Worm (Caenorhabditis elegans): ENCODE measurements around the gene srg-50.

The srg-50 gene

ce11 chrIV:7043430-7043829 lies 31.5 kb downstream of the srg-50 start (continued):
- TF ChIP-seq egl-27 (tag; optimal IDR thresholded peaks at IDR 0.05) (no peak), set-16 (GFP tag; IDR thresholded peaks at IDR 0.05) (no peak), pqm-1 (tag; optimal IDR thresholded peaks at IDR 0.05) (no peak)

- TF ChIP-seq aha-1 (tag): no peak
- peak; percentile 85 for TF ChIP-seq dve-1 (tag; optimal IDR thresholded peaks at IDR 0.05; ENCODE audit: insufficient read depth)
- TF ChIP-seq ces-1 (GFP tag; optimal IDR thresholded peaks at IDR 0.05): no peak
- TF ChIP-seq dmd-9 (GFP tag; IDR thresholded peaks at IDR 0.05): no peak
- TF ChIP-seq mxl-2 (GFP tag; conservative IDR thresholded peaks at IDR 0.05): no peak
- no peak for TF ChIP-seq lim-7 (GFP tag; IDR thresholded peaks at IDR 0.05)
- no peak for TF ChIP-seq aly-2 (tag; optimal IDR thresholded peaks at IDR 0.05)
- peak; percentile 56 for TF ChIP-seq nhr-77 (tag; optimal IDR thresholded peaks at IDR 0.05)
- no peak for TF ChIP-seq ztf-11 (tag; optimal IDR thresholded peaks at IDR 0.05)
- no peak for TF ChIP-seq egl-27 (tag; optimal IDR thresholded peaks at IDR 0.05)
- no peak for TF ChIP-seq daf-8 (GFP tag; IDR thresholded peaks at IDR 0.05)
- TF ChIP-seq ztf-7 (tag; optimal IDR thresholded peaks at IDR 0.05): no peak
- peak; percentile 71 for TF ChIP-seq hlh-11 (tag; optimal IDR thresholded peaks at IDR 0.05)
- no peak for TF ChIP-seq ceh-28 (tag; optimal IDR thresholded peaks at IDR 0.05)
- peak; percentile 60 for TF ChIP-seq nhr-28 (tag; optimal IDR thresholded peaks at IDR 0.05)
- peak; percentile 28 for TF ChIP-seq zip-2 (tag; optimal IDR thresholded peaks at IDR 0.05)
- TF ChIP-seq daf-12 (tag; optimal IDR thresholded peaks at IDR 0.05): no peak
- peak; percentile 83 for TF ChIP-seq mep-1 (tag; optimal IDR thresholded peaks at IDR 0.05)
- no peak for TF ChIP-seq set-16 (GFP tag; IDR thresholded peaks at IDR 0.05)
- TF ChIP-seq T26A8.4 (GFP tag; IDR thresholded peaks at IDR 0.05): peak; percentile 72
- TF ChIP-seq hmg-1.1 (GFP tag; IDR thresholded peaks at IDR 0.05): peak; percentile 74
- no peak for TF ChIP-seq lir-3 (tag; optimal IDR thresholded peaks at IDR 0.05)
- TF ChIP-seq nhr-48 (tag; optimal IDR thresholded peaks at IDR 0.05): peak; percentile 39
- TF ChIP-seq Y48G9A.11 (GFP tag; IDR thresholded peaks at IDR 0.05): peak; percentile 69; the same call in 1 of the 2 replicates
- TF ChIP-seq nhr-6 (tag; optimal IDR thresholded peaks at IDR 0.05): peak; percentile 86
- TF ChIP-seq nhr-41 (GFP tag; IDR thresholded peaks at IDR 0.05): no peak
- no peak for TF ChIP-seq tra-1 (GFP tag; IDR thresholded peaks at IDR 0.05)
- TF ChIP-seq madf-5 (GFP tag; IDR thresholded peaks at IDR 0.05): no peak
- 0 out of 2 replicates have a peak, but pooled peaks have one; percentile 17 for TF ChIP-seq zfp-3 (GFP tag; conservative IDR thresholded peaks at IDR 0.05)
- TF ChIP-seq ceh-44 (GFP tag; IDR thresholded peaks at IDR 0.05): no peak
- TF ChIP-seq Y5F2A.4 (GFP tag; optimal IDR thresholded peaks at IDR 0.05): no peak
- TF ChIP-seq attf-4 (tag; optimal IDR thresholded peaks at IDR 0.05): no peak
- TF ChIP-seq lin-29 (GFP tag; IDR thresholded peaks at IDR 0.05): no peak
- TF ChIP-seq vab-7 (GFP tag; IDR thresholded peaks at IDR 0.05): no peak
- TF ChIP-seq egl-43 (GFP tag; IDR thresholded peaks at IDR 0.05): no peak
- no peak for TF ChIP-seq zag-1 (tag; optimal IDR thresholded peaks at IDR 0.05)
- no peak for TF ChIP-seq ZK337.2 (GFP tag; IDR thresholded peaks at IDR 0.05)
- peak; percentile 57 for TF ChIP-seq nhr-102 (tag; optimal IDR thresholded peaks at IDR 0.05)
- TF ChIP-seq dmd-8 (GFP tag; IDR thresholded peaks at IDR 0.05): no peak
- no peak for TF ChIP-seq sdz-12 (GFP tag; optimal IDR thresholded peaks at IDR 0.05)
- no peak for TF ChIP-seq nhr-111 (GFP tag; optimal IDR thresholded peaks at IDR 0.05)
- no peak for TF ChIP-seq Y75B8A.6 (GFP tag; IDR thresholded peaks at IDR 0.05)
- no peak for TF ChIP-seq nhr-10 (tag; optimal IDR thresholded peaks at IDR 0.05)
- TF ChIP-seq jun-1 (tag; optimal IDR thresholded peaks at IDR 0.05): no peak
- peak; percentile 36 to 87 for TF ChIP-seq lsy-2 (tag; optimal IDR thresholded peaks at IDR 0.05)
- no peak for TF ChIP-seq nhr-76 (tag; optimal IDR thresholded peaks at IDR 0.05)
- no peak for TF ChIP-seq spr-3 (GFP tag; optimal IDR thresholded peaks at IDR 0.05)
- no peak for TF ChIP-seq F26F4.8 (GFP tag; conservative IDR thresholded peaks at IDR 0.05)
- no peak for TF ChIP-seq zip-11 (GFP tag; IDR thresholded peaks at IDR 0.05)
Measured at ce11 chrIV:7039476-7040261, 35.3 kb downstream of the srg-50 start, which contains the start of the genes cogc-2 and klp-18. Gene cogc-2 (minus strand): TSS chrIV:7039580. Gene klp-18 (plus strand): TSS chrIV:7040211.
